Fruit fly (Drosophila melanogaster): ENCODE data around the gene js.
A peak's percentile ranks its signal among the peaks of the same experiment; 100 is the strongest.

Gene js

DNA sequence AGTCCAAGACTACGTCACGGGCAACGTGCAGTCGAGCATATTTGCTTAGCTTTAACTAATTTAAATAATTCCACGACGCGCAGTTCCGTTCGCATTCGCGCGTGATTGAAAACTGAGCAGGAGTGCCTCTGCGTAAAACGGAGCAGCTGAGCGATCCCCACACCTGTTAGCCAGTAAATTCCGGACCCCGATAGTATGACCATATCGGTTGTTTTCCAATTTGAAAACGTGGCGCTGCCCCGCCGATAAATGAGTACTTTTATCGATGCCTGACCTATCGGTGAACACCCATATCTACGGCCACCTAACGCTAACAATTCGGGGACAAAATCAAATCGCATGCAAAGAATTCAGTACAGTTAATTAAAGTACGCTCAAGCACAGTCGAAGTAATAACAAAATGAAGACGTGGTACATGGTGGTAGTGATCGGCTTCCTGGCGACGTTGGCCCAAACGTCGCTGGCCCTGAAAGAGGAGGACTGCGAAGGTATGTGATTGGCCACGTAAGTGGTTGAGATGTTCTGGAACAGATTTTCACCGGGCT lies 18.9 kb downstream of the js start, which contains the start of the genes CG14879 and Manf (continued):
- TF ChIP-seq CG13775 (GFP tag; optimal IDR thresholded peaks at IDR 0.05) (no peak), C15 (GFP tag; IDR thresholded peaks at IDR 0.05) (no peak), Sry-β (GFP tag; optimal IDR thresholded peaks at IDR 0.05) (no peak), sd (tag; optimal IDR thresholded peaks at IDR 0.05) (peak; percentile 99), Nf-YC (tag; optimal IDR thresholded peaks at IDR 0.05) (peak; percentile 73), zf30C (GFP tag; optimal IDR thresholded peaks at IDR 0.05) (no peak), CG12942 (GFP tag; optimal IDR thresholded peaks at IDR 0.05) (no peak), Jarid2 (GFP tag; optimal IDR thresholded peaks at IDR 0.05) (peak; percentile 76), cwo (GFP tag; optimal IDR thresholded peaks at IDR 0.05) (peak; percentile 31), cad (GFP tag; optimal IDR thresholded peaks at IDR 0.05) (no peak), tna (GFP tag; IDR thresholded peaks at IDR 0.05; ENCODE audit: partially characterized antibody) (peak; percentile 52; the same call in 1 of the 2 replicates), bbx (GFP tag; IDR thresholded peaks at IDR 0.05; ENCODE audit: partially characterized antibody) (peak; percentile 58; the same call in 1 of the 2 replicates), sug (tag; optimal IDR thresholded peaks at IDR 0.05) (peak; percentile 13), grau (tag; optimal IDR thresholded peaks at IDR 0.05) (peak; percentile 21), trem (tag; optimal IDR thresholded peaks at IDR 0.05) (peak; percentile 62), CG9727 (GFP tag; optimal IDR thresholded peaks at IDR 0.05) (peak; percentile 19), Hand (GFP tag; optimal IDR thresholded peaks at IDR 0.05) (no peak), Adf1 (GFP tag; IDR thresholded peaks at IDR 0.05) (peak; percentile 10; the same call in 1 of the 2 replicates), caup (GFP tag; optimal IDR thresholded peaks at IDR 0.05; ENCODE audit: severe bottlenecking) (no peak), Sry-δ (GFP tag; optimal IDR thresholded peaks at IDR 0.05) (peak; percentile 89), CG4282 (GFP tag; optimal IDR thresholded peaks at IDR 0.05) (no peak), CG18619 (GFP tag; optimal IDR thresholded peaks at IDR 0.05) (no peak), zen2 (GFP tag; IDR thresholded peaks at IDR 0.05; ENCODE audit: partially characterized antibody) (0 out of 3 replicates have a peak, but pooled peaks have one; percentile 4), Fer1 (GFP tag; optimal IDR thresholded peaks at IDR 0.05) (peak; percentile 11), CG17385 (GFP tag; optimal IDR thresholded peaks at IDR 0.05) (peak; percentile 8), CG16863 (GFP tag; optimal IDR thresholded peaks at IDR 0.05) (peak; percentile 100), HLH4C (GFP tag; IDR thresholded peaks at IDR 0.05; ENCODE audit: partially characterized antibody) (peak; percentile 57; the same call in 2 of the 3 replicates), disco-r (GFP tag; optimal IDR thresholded peaks at IDR 0.05) (no peak), unc-4 (GFP tag; IDR thresholded peaks at IDR 0.05; ENCODE audit: partially characterized antibody) (peak; percentile 56), mirr (GFP tag; optimal IDR thresholded peaks at IDR 0.05) (peak; percentile 6), knrl (GFP tag; IDR thresholded peaks at IDR 0.05; ENCODE audit: partially characterized antibody) (no peak), CG4617 (GFP tag; optimal IDR thresholded peaks at IDR 0.05; ENCODE audit: borderline replicate concordance) (peak; percentile 25), CG32532 (GFP tag; IDR thresholded peaks at IDR 0.05) (peak; percentile 51), lab (GFP tag; optimal IDR thresholded peaks at IDR 0.05) (peak; percentile 42), otp (GFP tag; IDR thresholded peaks at IDR 0.05) (no peak; the same call in 2 of the 3 replicates), gcm (GFP tag; optimal IDR thresholded peaks at IDR 0.05) (peak; percentile 25), Hr39 (optimal IDR thresholded peaks at IDR 0.05) (no peak), luna (GFP tag; optimal IDR thresholded peaks at IDR 0.05) (no peak), CG12391 (tag; optimal IDR thresholded peaks at IDR 0.05) (peak; percentile 16), sens (GFP tag) (peak; percentile 75), CG10543 (GFP tag; optimal IDR thresholded peaks at IDR 0.05) (peak; percentile 13), ara (GFP tag; IDR thresholded peaks at IDR 0.05) (no peak), HLHmδ (GFP tag; optimal IDR thresholded peaks at IDR 0.05) (peak; percentile 7), CG11504 (tag; optimal IDR thresholded peaks at IDR 0.05) (no peak), Elba2 (GFP tag; optimal IDR thresholded peaks at IDR 0.05) (peak; percentile 67), Spps (tag; optimal IDR thresholded peaks at IDR 0.05) (no peak), stwl (tag; optimal IDR thresholded peaks at IDR 0.05) (peak; percentile 50), corto (GFP tag; optimal IDR thresholded peaks at IDR 0.05) (no peak), Deaf1 (tag; optimal IDR thresholded peaks at IDR 0.05) (no peak)
